Fruit fly (Drosophila melanogaster) whole organism, embryonic: ENCODE results near the gene Nak.

Experiments
- Aef1 ChIP-seq: fragments of 200-800 bp; sonication (Bioruptor generic); IDR thresholded peaks from 3 replicates; pipeline ENCODE4 v1.3.6; 2022; ENCODE audit warnings: missing biosample characterization, missing genetic modification characterization
- CG10147 ChIP-seq: fragments of 200-800 bp; sonication (Bioruptor generic); optimal IDR thresholded peaks from 2 replicates; lab custom pipeline; 2019; ENCODE audit warnings: missing biosample characterization, mild to moderate bottlenecking, missing genetic modification characterization, moderate library complexity
- CG10959 ChIP-seq: fragments of 200-800 bp; sonication (Bioruptor generic); IDR thresholded peaks from 2 replicates; pipeline ENCODE4 v1.3.6; 2022; ENCODE audit warnings: missing biosample characterization, missing genetic modification characterization
- CG11560 ChIP-seq: fragments of 200-800 bp; sonication (Bioruptor generic); IDR thresholded peaks from 3 replicates; pipeline ENCODE4 v1.3.6; 2022; ENCODE audit warnings: missing biosample characterization, missing genetic modification characterization
- CG13296 ChIP-seq: fragments of 200-800 bp; sonication (Bioruptor generic); optimal IDR thresholded peaks from 3 replicates; lab custom pipeline; 2018; ENCODE audit warnings: missing biosample characterization, mild to moderate bottlenecking, missing genetic modification characterization
- CG13424 ChIP-seq: fragments of 200-800 bp; sonication (Bioruptor generic); optimal IDR thresholded peaks from 2 replicates; lab custom pipeline; 2019; ENCODE audit warnings: missing biosample characterization, mild to moderate bottlenecking, missing genetic modification characterization, moderate library complexity
- CG15269 ChIP-seq: fragments of 200-800 bp; sonication (Bioruptor generic); optimal IDR thresholded peaks from 2 replicates; lab custom pipeline; 2018; ENCODE audit warnings: missing biosample characterization, mild to moderate bottlenecking, missing genetic modification characterization, moderate library complexity
- CG18599 ChIP-seq: fragments of 200-800 bp; sonication (Bioruptor generic); optimal IDR thresholded peaks from 3 replicates; lab custom pipeline; 2017; ENCODE audit warnings: missing biosample characterization, missing genetic modification characterization, mild to moderate bottlenecking, moderate library complexity, missing genetic modification reagents
- CG18619 ChIP-seq: fragments of 200-800 bp; sonication (Bioruptor generic); optimal IDR thresholded peaks from 3 replicates; lab custom pipeline; 2017; ENCODE audit warnings: missing biosample characterization, mild to moderate bottlenecking, missing genetic modification characterization
- CG2116 ChIP-seq: fragments of 200-800 bp; sonication (Bioruptor generic); optimal IDR thresholded peaks from 3 replicates; lab custom pipeline; 2018; ENCODE audit warnings: missing biosample characterization, mild to moderate bottlenecking, missing genetic modification characterization
- CG2202 ChIP-seq: fragments of 200-800 bp; sonication (Bioruptor generic); optimal IDR thresholded peaks from 2 replicates; lab custom pipeline; 2018; ENCODE audit warnings: missing biosample characterization, mild to moderate bottlenecking, missing genetic modification characterization
- CG5245 ChIP-seq: fragments of 200-800 bp; sonication (Bioruptor generic); optimal IDR thresholded peaks from 3 replicates; lab custom pipeline; 2016; ENCODE audit warnings: missing biosample characterization, missing genetic modification characterization
- CG7839 ChIP-seq: fragments of 200-800 bp; sonication (Bioruptor generic); optimal IDR thresholded peaks from 3 replicates; lab custom pipeline; 2018; ENCODE audit warnings: missing biosample characterization, mild to moderate bottlenecking, missing genetic modification characterization, moderate library complexity
- CG7928 ChIP-seq: fragments of 200-800 bp; sonication (Bioruptor generic); optimal IDR thresholded peaks from 2 replicates; lab custom pipeline; 2017; ENCODE audit warnings: missing biosample characterization, mild to moderate bottlenecking, missing genetic modification characterization
- CG8478 ChIP-seq: fragments of >200 bp; optimal IDR thresholded peaks from 2 replicates; lab custom pipeline; 2018
- CG9876 ChIP-seq: fragments of 200-800 bp; sonication (Bioruptor generic); optimal IDR thresholded peaks from 2 replicates; lab custom pipeline; 2016; ENCODE audit warnings: missing biosample characterization, missing genetic modification characterization
- D19B ChIP-seq: fragments of 200-800 bp; sonication (Bioruptor generic); optimal IDR thresholded peaks from 2 replicates; lab custom pipeline; 2017; ENCODE audit warnings: missing biosample characterization, mild to moderate bottlenecking, missing genetic modification characterization
- E2f2 ChIP-seq: fragments of 200-800 bp; sonication (Bioruptor generic); IDR thresholded peaks from 2 replicates; pipeline ENCODE4 v1.3.6; 2022; ENCODE audit warnings: missing biosample characterization, missing genetic modification characterization
- Ets65A ChIP-seq: fragments of 200-800 bp; sonication (Bioruptor generic); peaks from one replicate; lab custom pipeline; 2016; ENCODE audit warnings: missing biosample characterization, missing genetic modification characterization
- Fer1 ChIP-seq: fragments of 200-800 bp; sonication (Bioruptor generic); optimal IDR thresholded peaks from 2 replicates; lab custom pipeline; 2017; ENCODE audit warnings: missing biosample characterization, mild to moderate bottlenecking, missing genetic modification characterization
- Hey ChIP-seq: fragments of 200-800 bp; sonication (Bioruptor generic); optimal IDR thresholded peaks from 3 replicates; lab custom pipeline; 2018; ENCODE audit warnings: missing biosample characterization, mild to moderate bottlenecking, missing genetic modification characterization
- Lpt ChIP-seq: fragments of >200 bp; optimal IDR thresholded peaks from 2 replicates; lab custom pipeline; 2018; ENCODE audit warnings: missing biosample characterization, missing genetic modification characterization
- Max ChIP-seq: fragments of 200-800 bp; sonication (Bioruptor generic); optimal IDR thresholded peaks from 2 replicates; lab custom pipeline; 2016; ENCODE audit warnings: missing biosample characterization, mild to moderate bottlenecking, missing genetic modification characterization
- NC2β ChIP-seq: fragments of 200-800 bp; sonication (Bioruptor generic); optimal IDR thresholded peaks from 2 replicates; lab custom pipeline; 2016; ENCODE audit warnings: missing biosample characterization, missing genetic modification characterization
- Oaz ChIP-seq: fragments of 200-800 bp; sonication (Bioruptor generic); IDR thresholded peaks from 2 replicates; pipeline ENCODE4 v1.3.6; 2022; ENCODE audit warnings: missing biosample characterization, missing genetic modification characterization
- Opbp ChIP-seq: fragments of 200-800 bp; sonication (Bioruptor generic); IDR thresholded peaks from 3 replicates; pipeline ENCODE4 v1.3.6; 2022; ENCODE audit warnings: missing biosample characterization, missing genetic modification characterization; ENCODE audit not compliant: partially characterized antibody
- Xbp1 ChIP-seq: fragments of 200-800 bp; sonication (Bioruptor generic); optimal IDR thresholded peaks from 3 replicates; lab custom pipeline; 2016; ENCODE audit warnings: missing biosample characterization, mild to moderate bottlenecking, missing genetic modification characterization
- cas ChIP-seq: fragments of 200-800 bp; sonication (Bioruptor generic); IDR thresholded peaks from 2 replicates; pipeline ENCODE4 v1.3.6; 2022; ENCODE audit warnings: missing biosample characterization, missing genetic modification characterization
- chinmo ChIP-seq: fragments of 200-800 bp; sonication (Bioruptor generic); IDR thresholded peaks from 4 replicates; pipeline ENCODE4 v1.3.6; 2022; ENCODE audit warnings: missing biosample characterization, missing genetic modification characterization; ENCODE audit not compliant: partially characterized antibody
- crol ChIP-seq: fragments of 200-800 bp; sonication (Bioruptor generic); IDR thresholded peaks from 2 replicates; pipeline ENCODE4 v1.3.6; 2022; ENCODE audit warnings: missing biosample characterization, missing genetic modification characterization
- cwo ChIP-seq: fragments of 200-800 bp; sonication (Bioruptor generic); optimal IDR thresholded peaks from 3 replicates; lab custom pipeline; 2017; ENCODE audit warnings: missing biosample characterization, missing genetic modification characterization, mild to moderate bottlenecking, moderate library complexity, missing genetic modification reagents
- danr ChIP-seq: fragments of 200-800 bp; sonication (Bioruptor generic); IDR thresholded peaks from 2 replicates; pipeline ENCODE4 v1.3.6; 2022; ENCODE audit warnings: missing biosample characterization, missing genetic modification characterization
- disco-r ChIP-seq: fragments of 200-800 bp; sonication (Bioruptor generic); optimal IDR thresholded peaks from 2 replicates; lab custom pipeline; 2016; ENCODE audit warnings: missing biosample characterization, missing genetic modification characterization
- eyg ChIP-seq: fragments of 200-800 bp; sonication (Bioruptor generic); optimal IDR thresholded peaks from 3 replicates; lab custom pipeline; 2016; ENCODE audit warnings: missing biosample characterization, missing genetic modification characterization
- knrl ChIP-seq: fragments of 200-800 bp; sonication (Bioruptor generic); IDR thresholded peaks from 3 replicates; pipeline ENCODE4 v1.3.6; 2022; ENCODE audit warnings: missing biosample characterization, missing genetic modification characterization; ENCODE audit not compliant: partially characterized antibody
- onecut ChIP-seq: fragments of 200-800 bp; sonication (Bioruptor generic); IDR thresholded peaks from 2 replicates; pipeline ENCODE4 v1.3.6; 2022; ENCODE audit warnings: missing biosample characterization, missing genetic modification characterization
- peb ChIP-seq: fragments of 200-800 bp; sonication (Bioruptor generic); IDR thresholded peaks from 2 replicates; pipeline ENCODE4 v1.3.6; 2022; ENCODE audit warnings: missing biosample characterization, missing genetic modification characterization
- pita ChIP-seq: fragments of 200-800 bp; sonication (Bioruptor generic); optimal IDR thresholded peaks from 2 replicates; lab custom pipeline; 2017; ENCODE audit warnings: missing biosample characterization, mild to moderate bottlenecking, missing genetic modification characterization
- row ChIP-seq: fragments of 200-800 bp; sonication (Bioruptor generic); IDR thresholded peaks from 3 replicates; pipeline ENCODE4 v1.3.6; 2022; ENCODE audit warnings: missing biosample characterization, missing genetic modification characterization
- salm ChIP-seq: fragments of 200-800 bp; sonication (Bioruptor generic); optimal IDR thresholded peaks from 2 replicates; lab custom pipeline; 2018; ENCODE audit warnings: missing biosample characterization, mild to moderate bottlenecking, missing genetic modification characterization
- seq ChIP-seq: fragments of 200-800 bp; sonication (Bioruptor generic); IDR thresholded peaks from 2 replicates; pipeline ENCODE4 v1.3.6; 2022; ENCODE audit warnings: missing biosample characterization, missing genetic modification characterization
- sug ChIP-seq: fragments of 200-800 bp; optimal IDR thresholded peaks from 2 replicates; lab custom pipeline; 2019; ENCODE audit warnings: missing biosample characterization, mild to moderate bottlenecking, missing genetic modification characterization, moderate library complexity
- trh ChIP-seq: fragments of 200-800 bp; sonication (Bioruptor generic); optimal IDR thresholded peaks from 2 replicates; lab custom pipeline; 2016; ENCODE audit warnings: missing biosample characterization, missing genetic modification characterization
- vvl ChIP-seq: fragments of 200-800 bp; sonication (Bioruptor generic); IDR thresholded peaks from 2 replicates; pipeline ENCODE4 v1.3.6; 2022; ENCODE audit warnings: missing biosample characterization, missing genetic modification characterization
- wdn ChIP-seq: fragments of 200-800 bp; sonication (Bioruptor generic); IDR thresholded peaks from 2 replicates; pipeline ENCODE4 v1.3.6; 2022; ENCODE audit warnings: missing biosample characterization, missing genetic modification characterization
- wor ChIP-seq: fragments of 200-800 bp; sonication (Bioruptor generic); IDR thresholded peaks from 2 replicates; pipeline ENCODE4 v1.3.6; 2022; ENCODE audit warnings: missing biosample characterization, missing genetic modification characterization
- z ChIP-seq: fragments of 200-800 bp; sonication (Bioruptor generic); IDR thresholded peaks from 3 replicates; pipeline ENCODE4 v1.3.6; 2022; ENCODE audit warnings: missing biosample characterization, missing genetic modification characterization
- zf30C ChIP-seq: fragments of 200-800 bp; sonication (Bioruptor generic); optimal IDR thresholded peaks from 3 replicates; lab custom pipeline; 2018; ENCODE audit warnings: missing biosample characterization, mild to moderate bottlenecking, missing genetic modification characterization

Gene Nak

DNA sequence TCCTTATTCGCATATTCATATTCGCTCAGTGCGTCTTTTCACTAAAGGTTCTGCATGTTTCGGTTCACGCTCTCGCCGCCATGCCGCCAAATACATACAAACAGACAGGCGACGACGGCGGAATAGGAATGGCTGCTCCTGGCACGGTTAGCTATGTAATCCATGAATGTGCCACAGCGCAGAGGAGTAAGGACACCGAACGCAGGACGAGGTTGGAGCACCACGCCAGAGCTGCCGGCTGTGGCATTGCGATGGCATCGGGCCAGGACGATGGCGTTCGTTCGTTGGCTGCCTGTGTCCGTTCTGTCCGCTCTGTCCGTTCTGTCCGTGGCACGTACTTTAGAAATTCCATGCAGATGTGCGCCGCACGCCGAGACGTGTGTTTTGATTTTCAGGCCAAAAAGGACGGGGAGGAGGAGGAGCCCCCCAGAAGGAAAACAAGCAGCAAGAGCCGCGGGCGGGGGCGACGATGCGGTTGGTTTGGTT is 46.4 kb upstream of the Nak start (continued):
- TF ChIP-seq crol: peak; percentile 82
- TF ChIP-seq wor (GFP tag; lab: Robert Waterston, UW): peak; percentile 9; the same call in 1 of the 2 replicates
- 0 out of 3 replicates have a peak, but pooled peaks have one; percentile 2 for TF ChIP-seq Aef1 (GFP tag; lab: Robert Waterston, UW)

DNA sequence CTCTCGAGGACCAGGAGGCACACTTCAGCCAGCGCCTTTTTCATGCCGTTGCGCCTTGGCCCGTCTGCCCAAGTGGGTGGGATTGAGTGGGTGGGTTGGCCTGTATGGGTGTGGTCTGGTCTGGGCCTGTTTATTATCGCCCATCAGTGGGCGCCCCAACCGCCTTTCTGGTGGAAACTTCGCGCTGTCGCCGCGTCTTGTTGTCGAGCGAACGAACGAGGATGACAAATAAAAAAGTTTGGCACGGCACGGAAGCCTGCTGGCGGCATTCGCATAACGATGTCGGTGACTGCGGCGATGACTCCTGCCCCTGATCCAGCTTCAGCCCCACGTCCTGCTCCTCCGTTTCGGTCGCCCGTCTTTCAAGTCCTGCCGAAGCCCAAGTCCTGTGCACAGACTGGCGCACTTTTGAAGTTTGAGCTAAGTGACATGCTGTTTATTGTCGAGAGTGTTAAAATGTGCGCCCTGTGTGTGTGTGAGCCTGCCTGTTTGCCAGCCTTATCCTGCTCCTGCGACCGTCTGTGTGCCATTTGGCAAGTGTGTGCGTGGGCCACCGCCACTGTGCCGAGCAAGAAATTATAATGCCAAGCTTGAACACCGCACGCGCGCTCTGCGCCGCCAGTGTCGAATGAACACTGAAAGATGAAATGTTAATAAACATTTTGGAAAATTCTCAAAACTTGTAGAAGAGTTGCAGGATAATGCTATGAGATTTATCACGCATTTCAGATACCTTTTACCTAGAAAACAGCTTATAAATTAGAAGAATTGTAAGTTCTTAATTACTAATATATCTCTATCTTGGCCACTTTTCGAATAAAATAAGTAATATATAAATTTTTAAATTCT is 45.7 kb upstream of the Nak start:
- TF ChIP-seq Max (GFP tag; lab: Kevin White, UChicago) (peak; percentile 36), CG13296 (GFP tag; lab: Kevin White, UChicago) (peak; percentile 89), CG2116 (GFP tag; lab: Kevin White, UChicago) (peak; percentile 24), CG15269 (peak; percentile 85), seq (peak; percentile 35; the same call in 1 of the 2 replicates), vvl (GFP tag; lab: Robert Waterston, UW) (peak; percentile 76), CG2202 (tag; lab: Kevin White, UChicago) (no peak), pita (no peak), danr (GFP tag; lab: Robert Waterston, UW) (peak; percentile 65), CG13424 (peak; percentile 89), knrl (GFP tag; lab: Robert Waterston, UW) (no peak), Ets65A (GFP tag; lab: Kevin White, UChicago) (peak; percentile 41), Oaz (peak; percentile 60), zf30C (peak; percentile 77), CG9876 (GFP tag; lab: Kevin White, UChicago) (no peak), CG7839 (tag; lab: Kevin White, UChicago) (peak; percentile 87), D19B (peak; percentile 62), CG5245 (peak; percentile 39), CG8478 (lab: Kevin White, UChicago) (no peak), CG11560 (tag; lab: Robert Waterston, UW) (0 out of 3 replicates have a peak, but pooled peaks have one; percentile 32), NC2β (no peak), CG7928 (GFP tag; lab: Kevin White, UChicago) (peak; percentile 20), Xbp1 (GFP tag; lab: Kevin White, UChicago) (peak; percentile 65), z (no peak), trh (no peak), onecut (GFP tag; lab: Robert Waterston, UW) (peak; percentile 52), CG10959 (no peak), wdn (GFP tag; lab: Robert Waterston, UW) (peak; percentile 42; the same call in 1 of the 2 replicates), disco-r (no peak), chinmo (GFP tag; lab: Robert Waterston, UW) (0 out of 4 replicates have a peak, but pooled peaks have one; percentile 58), E2f2 (GFP tag; lab: Robert Waterston, UW) (peak; percentile 52), eyg (GFP tag; lab: Kevin White, UChicago) (no peak), salm (tag; lab: Kevin White, UChicago) (peak; percentile 39), Fer1 (GFP tag; lab: Kevin White, UChicago) (peak; percentile 91), peb (GFP tag; lab: Robert Waterston, UW) (no peak), Lpt (GFP tag; lab: Kevin White, UChicago) (no peak), CG10147 (peak; percentile 82), CG18619 (GFP tag; lab: Kevin White, UChicago) (peak; percentile 83), cwo (GFP tag; lab: Kevin White, UChicago) (peak; percentile 69), cas (GFP tag; lab: Robert Waterston, UW) (no peak), CG18599 (GFP tag; lab: Kevin White, UChicago) (peak; percentile 93), Opbp (GFP tag; lab: Robert Waterston, UW) (no peak), Hey (tag; lab: Kevin White, UChicago) (peak; percentile 75), sug (tag; lab: Kevin White, UChicago) (peak; percentile 70), row (GFP tag; lab: Robert Waterston, UW) (peak; percentile 82)
